Worm (Caenorhabditis elegans) whole organism, L3 larva: ENCODE results near the gene F46B3.14.

Experiments used
- R02D3.7 ChIP-seq: fragments of 150-350 bp; optimal IDR thresholded peaks from 2 replicates; lab custom pipeline; 2014; ENCODE audit warnings: missing biosample characterization, missing genetic modification characterization
- aly-2 ChIP-seq: fragments of 150-350 bp; optimal IDR thresholded peaks from 2 replicates; lab custom pipeline; 2014; ENCODE audit warnings: missing biosample characterization, missing genetic modification characterization
- ceh-16 ChIP-seq: sonication (generic microtip); optimal IDR thresholded peaks from 2 replicates; lab custom pipeline; 2017; ENCODE audit warnings: missing biosample characterization, missing genetic modification characterization
- elt-2 ChIP-seq: sonication (generic microtip); optimal IDR thresholded peaks from 2 replicates; lab custom pipeline; 2016; ENCODE audit warnings: missing genetic modification reagents, mild to moderate bottlenecking, missing genetic modification characterization, missing compliant biosample characterization
- nhr-25 ChIP-seq: sonication (generic microtip); optimal IDR thresholded peaks from 2 replicates; lab custom pipeline; 2017; ENCODE audit warnings: missing biosample characterization, missing genetic modification characterization
- pha-4 ChIP-seq: fragments of 150-350 bp; optimal IDR thresholded peaks from 2 replicates; lab custom pipeline; 2014; ENCODE audit warnings: missing biosample characterization, missing genetic modification reagents, missing genetic modification characterization
- pqm-1 ChIP-seq: fragments of 150-350 bp; optimal IDR thresholded peaks from 2 replicates; lab custom pipeline; 2017; ENCODE audit warnings: missing biosample characterization, missing genetic modification characterization, inconsistent platforms
- skn-1 ChIP-seq: fragments of 150-350 bp; optimal IDR thresholded peaks from 2 replicates; lab custom pipeline; 2014; ENCODE audit warnings: missing biosample characterization, missing genetic modification characterization

- TF ChIP-seq skn-1 (tag; lab: Kevin White, UChicago) (no peak), elt-2 (tag; lab: Kevin White, UChicago) (no peak), pha-4 (tag; lab: Kevin White, UChicago) (no peak), pqm-1 (tag; lab: Kevin White, UChicago) (no peak), R02D3.7 (no peak), nhr-25 (no peak), ceh-16 (tag; lab: Kevin White, UChicago) (no peak), aly-2 (tag; lab: Kevin White, UChicago) (no peak)
These were observed 35.8 kb upstream of the F46B3.14 start, which contains the start of gene mlt-11 for ce11 chrV:20666905-20667304.
